Fruit fly (Drosophila melanogaster) whole organism, embryonic: ENCODE data around the gene rdhB.

Experiments used
- Abd-B ChIP-seq: fragments of 200-800 bp; sonication (Bioruptor generic); optimal IDR thresholded peaks from 2 replicates; lab custom pipeline; 2018; ENCODE audit warnings: missing biosample characterization, mild to moderate bottlenecking, missing genetic modification characterization, moderate library complexity
- CG12071 ChIP-seq: fragments of 200-800 bp; sonication (Bioruptor generic); optimal IDR thresholded peaks from 3 replicates; lab custom pipeline; 2018; ENCODE audit warnings: missing biosample characterization, mild to moderate bottlenecking, missing genetic modification characterization
- CG12769 ChIP-seq: fragments of 200-800 bp; sonication (Bioruptor generic); optimal IDR thresholded peaks from 2 replicates; lab custom pipeline; 2019; ENCODE audit warnings: missing biosample characterization, mild to moderate bottlenecking, missing genetic modification characterization, moderate library complexity
- CG13424 ChIP-seq: fragments of 200-800 bp; sonication (Bioruptor generic); optimal IDR thresholded peaks from 2 replicates; lab custom pipeline; 2019; ENCODE audit warnings: missing biosample characterization, mild to moderate bottlenecking, missing genetic modification characterization, moderate library complexity
- Optix ChIP-seq: fragments of 200-800 bp; sonication (Bioruptor generic); IDR thresholded peaks from 3 replicates; pipeline ENCODE4 v1.3.6; 2022; ENCODE audit warnings: missing biosample characterization, missing genetic modification characterization
- Six4 ChIP-seq: fragments of 200-800 bp; sonication (Bioruptor generic); optimal IDR thresholded peaks from 2 replicates; lab custom pipeline; 2016; ENCODE audit warnings: missing biosample characterization, missing genetic modification characterization
- pnt ChIP-seq: fragments of 200-800 bp; sonication (Bioruptor generic); optimal IDR thresholded peaks from 3 replicates; lab custom pipeline; 2016; ENCODE audit warnings: missing biosample characterization, missing genetic modification characterization
- sr ChIP-seq: fragments of 200-800 bp; sonication (Bioruptor generic); IDR thresholded peaks from 3 replicates; pipeline ENCODE4 v1.3.6; 2022; ENCODE audit warnings: missing biosample characterization, missing genetic modification characterization

DNA sequence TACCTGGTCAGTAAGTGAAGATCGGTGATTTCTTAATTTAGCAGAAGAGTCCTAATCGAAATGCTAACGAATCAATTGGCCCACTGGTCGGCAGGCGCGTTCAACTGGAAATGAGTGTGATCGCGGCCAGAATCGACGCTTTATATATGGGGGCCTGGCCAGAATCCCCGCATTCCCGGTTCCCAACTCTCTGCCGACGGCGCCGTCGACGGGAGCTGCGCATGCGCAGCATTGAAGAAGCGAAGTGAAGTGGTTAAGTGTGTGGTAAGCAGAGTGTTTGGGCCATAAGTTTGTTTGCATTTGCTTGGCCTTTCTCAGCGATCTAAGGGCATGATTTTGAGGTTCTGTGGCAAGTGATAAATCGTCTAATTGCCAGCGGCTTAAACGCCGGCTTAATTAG, 42.5 kb downstream of the rdhB start, which contains the start of gene CG13857:
- TF ChIP-seq CG13424, result no peak
- TF ChIP-seq Six4, result no peak
- TF ChIP-seq CG12071, result no peak
- TF ChIP-seq Optix, result no peak
- no peak for TF ChIP-seq CG12769 (tag; lab: Kevin White, UChicago)
- no peak for TF ChIP-seq sr (GFP tag; lab: Robert Waterston, UW)
- TF ChIP-seq pnt (GFP tag; lab: Kevin White, UChicago), result no peak
- TF ChIP-seq Abd-B (GFP tag; lab: Kevin White, UChicago), result no peak
